Fruit fly (Drosophila melanogaster): ENCODE results near the gene CG33500.
A peak's percentile ranks its signal among the peaks of the same experiment; 100 is the strongest.

The CG33500 gene

dm6 chr3L:11533704-11534319 lies 25.4 kb downstream of the CG33500 start (continued):
- TF ChIP-seq Med (GFP tag) (peak; percentile 84), CG10654 (GFP tag; optimal IDR thresholded peaks at IDR 0.05) (no peak), HHEX (GFP tag; optimal IDR thresholded peaks at IDR 0.05) (peak; percentile 19), phol (tag; optimal IDR thresholded peaks at IDR 0.05) (peak; percentile 19), Fer3 (tag; optimal IDR thresholded peaks at IDR 0.05) (peak; percentile 41), D19A (tag; optimal IDR thresholded peaks at IDR 0.05) (peak; percentile 25), bsh (GFP tag; optimal IDR thresholded peaks at IDR 0.05) (peak in 1 of 2 experiments; percentile 1), CG7556 (GFP tag; optimal IDR thresholded peaks at IDR 0.05) (peak; percentile 68), CG8290 (GFP tag; optimal IDR thresholded peaks at IDR 0.05) (no peak), CG8290 (tag; optimal IDR thresholded peaks at IDR 0.05) (peak in 1 of 2 experiments; percentile 52), pita (GFP tag; optimal IDR thresholded peaks at IDR 0.05) (no peak), CG4424 (GFP tag; optimal IDR thresholded peaks at IDR 0.05) (peak; percentile 33), Taf1 (GFP tag; IDR thresholded peaks at IDR 0.05) (no peak), CG11398 (GFP tag; optimal IDR thresholded peaks at IDR 0.05) (no peak), Rfx (GFP tag; IDR thresholded peaks at IDR 0.05) (peak; percentile 74; the same call in 1 of the 2 replicates), Dll (GFP tag; IDR thresholded peaks at IDR 0.05; ENCODE audit: partially characterized antibody) (no peak), CG13624 (GFP tag; optimal IDR thresholded peaks at IDR 0.05) (peak; percentile 57), CG13894 (tag; optimal IDR thresholded peaks at IDR 0.05) (peak; percentile 13), chn (GFP tag; optimal IDR thresholded peaks at IDR 0.05) (no peak), Ssrp (tag; optimal IDR thresholded peaks at IDR 0.05) (peak; percentile 36), wek (GFP tag; optimal IDR thresholded peaks at IDR 0.05) (no peak), Ptx1 (GFP tag; IDR thresholded peaks at IDR 0.05) (peak; percentile 56; the same call in 1 of the 2 replicates), CG15514 (GFP tag; optimal IDR thresholded peaks at IDR 0.05) (peak; percentile 14), CG17361 (GFP tag; IDR thresholded peaks at IDR 0.05) (peak; percentile 68), HLH54F (GFP tag; optimal IDR thresholded peaks at IDR 0.05) (peak; percentile 9), HLH3B (GFP tag; IDR thresholded peaks at IDR 0.05) (peak; percentile 40; the same call in 1 of the 2 replicates), CoRest (tag; optimal IDR thresholded peaks at IDR 0.05) (peak; percentile 58), ato (GFP tag; IDR thresholded peaks at IDR 0.05; ENCODE audit: partially characterized antibody) (no peak), CG34224 (GFP tag; IDR thresholded peaks at IDR 0.05; ENCODE audit: partially characterized antibody) (0 out of 3 replicates have a peak, but pooled peaks have one; percentile 14), BtbVII (GFP tag; optimal IDR thresholded peaks at IDR 0.05) (peak; percentile 34), Neu2 (GFP tag; optimal IDR thresholded peaks at IDR 0.05; ENCODE audit: borderline replicate concordance) (no peak), gro (GFP tag; optimal IDR thresholded peaks at IDR 0.05) (peak; percentile 10), CG10209 (GFP tag; optimal IDR thresholded peaks at IDR 0.05) (no peak), CG1602 (GFP tag; optimal IDR thresholded peaks at IDR 0.05) (no peak), CG7928 (GFP tag; optimal IDR thresholded peaks at IDR 0.05) (peak; percentile 26), caup (GFP tag; optimal IDR thresholded peaks at IDR 0.05; ENCODE audit: severe bottlenecking) (peak; percentile 41), CG16863 (GFP tag; optimal IDR thresholded peaks at IDR 0.05) (peak; percentile 20), CG12744 (GFP tag; optimal IDR thresholded peaks at IDR 0.05) (no peak), sug (tag; optimal IDR thresholded peaks at IDR 0.05) (peak; percentile 35), CG3281 (GFP tag; optimal IDR thresholded peaks at IDR 0.05) (peak; percentile 61), CG17568 (GFP tag; optimal IDR thresholded peaks at IDR 0.05) (peak; percentile 25), insv (GFP tag; optimal IDR thresholded peaks at IDR 0.05) (no peak), CG9609 (GFP tag; optimal IDR thresholded peaks at IDR 0.05) (no peak), lilli (GFP tag; optimal IDR thresholded peaks at IDR 0.05) (peak; percentile 61), CG11504 (tag; optimal IDR thresholded peaks at IDR 0.05) (peak; percentile 60), CG4328 (GFP tag; optimal IDR thresholded peaks at IDR 0.05) (peak; percentile 13), CG10462 (GFP tag; optimal IDR thresholded peaks at IDR 0.05) (no peak), exex (tag; optimal IDR thresholded peaks at IDR 0.05) (no peak), E2f1 (GFP tag; IDR thresholded peaks at IDR 0.05) (no peak)

Data from whole organism, embryonic.